Fruit fly (Drosophila melanogaster): ENCODE measurements around the gene CG33296.
A peak's percentile ranks its signal among the peaks of the same experiment; 100 is the strongest.

CG33296 gene

dm6 chr2L:7702383-7703188, 13.9 kb downstream of the CG33296 start, which contains the start of gene Tep3 (continued):
- TF ChIP-seq oc (tag; optimal IDR thresholded peaks at IDR 0.05) = peak; percentile 50
- TF ChIP-seq mam (GFP tag; optimal IDR thresholded peaks at IDR 0.05) = peak; percentile 56
- TF ChIP-seq gsb (GFP tag; IDR thresholded peaks at IDR 0.05) = no peak
- TF ChIP-seq NfI (GFP tag; optimal IDR thresholded peaks at IDR 0.05) = peak; percentile 9
- no peak for TF ChIP-seq CG3726 (GFP tag; IDR thresholded peaks at IDR 0.05)
- 0 out of 2 replicates have a peak, but pooled peaks have one; percentile 19 for TF ChIP-seq CG3847 (GFP tag; IDR thresholded peaks at IDR 0.05)
- TF ChIP-seq unpg (GFP tag; optimal IDR thresholded peaks at IDR 0.05) = peak; percentile 14
- TF ChIP-seq Atf6 (GFP tag; IDR thresholded peaks at IDR 0.05) = no peak
- TF ChIP-seq CG8290 (GFP tag; optimal IDR thresholded peaks at IDR 0.05) = no peak
- TF ChIP-seq CG8290 (tag; optimal IDR thresholded peaks at IDR 0.05) = peak in 1 of 2 experiments; percentile 55
- no peak for TF ChIP-seq B-H1 (GFP tag; IDR thresholded peaks at IDR 0.05)
- TF ChIP-seq caup (GFP tag; optimal IDR thresholded peaks at IDR 0.05; ENCODE audit: severe bottlenecking) = peak; percentile 15
- peak; percentile 71 for TF ChIP-seq sr (GFP tag; IDR thresholded peaks at IDR 0.05)
- no peak for TF ChIP-seq shn (GFP tag; optimal IDR thresholded peaks at IDR 0.05)
- peak; percentile 27 for TF ChIP-seq pho (GFP tag; optimal IDR thresholded peaks at IDR 0.05)
- TF ChIP-seq bab2 (GFP tag; optimal IDR thresholded peaks at IDR 0.05) = peak; percentile 24
- peak; percentile 24; the same call in 1 of the 3 replicates for TF ChIP-seq CG2199 (GFP tag; IDR thresholded peaks at IDR 0.05)
- TF ChIP-seq knrl (GFP tag; IDR thresholded peaks at IDR 0.05; ENCODE audit: partially characterized antibody) = no peak; the same call in 2 of the 3 replicates
- TF ChIP-seq tap (tag; optimal IDR thresholded peaks at IDR 0.05) = no peak
- TF ChIP-seq row (GFP tag; IDR thresholded peaks at IDR 0.05) = peak; percentile 38; the same call in 1 of the 3 replicates
- TF ChIP-seq CG7786 (GFP tag; optimal IDR thresholded peaks at IDR 0.05) = peak; percentile 22
- TF ChIP-seq ind (GFP tag; optimal IDR thresholded peaks at IDR 0.05) = peak; percentile 24
- peak; percentile 17 for TF ChIP-seq Ets97D (GFP tag; optimal IDR thresholded peaks at IDR 0.05)
- TF ChIP-seq so (GFP tag; IDR thresholded peaks at IDR 0.05) = 0 out of 3 replicates have a peak, but pooled peaks have one; percentile 9
- TF ChIP-seq tio (GFP tag; optimal IDR thresholded peaks at IDR 0.05) = peak; percentile 18
- peak; percentile 35; the same call in 1 of the 3 replicates for TF ChIP-seq ci (GFP tag; IDR thresholded peaks at IDR 0.05)
- TF ChIP-seq CG9932 (GFP tag; IDR thresholded peaks at IDR 0.05) = peak; percentile 62
- TF ChIP-seq Sox102F (GFP tag; optimal IDR thresholded peaks at IDR 0.05) = peak; percentile 56
- TF ChIP-seq pzg (GFP tag; optimal IDR thresholded peaks at IDR 0.05) = peak; percentile 8
- TF ChIP-seq CG2120 (GFP tag; optimal IDR thresholded peaks at IDR 0.05) = peak; percentile 74
- TF ChIP-seq CG3163 (GFP tag; optimal IDR thresholded peaks at IDR 0.05) = no peak
- TF ChIP-seq nau (GFP tag; optimal IDR thresholded peaks at IDR 0.05) = no peak
- no peak for TF ChIP-seq insv (GFP tag; optimal IDR thresholded peaks at IDR 0.05)
- peak; percentile 24 for TF ChIP-seq Meics (GFP tag; optimal IDR thresholded peaks at IDR 0.05)
- 0 out of 3 replicates have a peak, but pooled peaks have one; percentile 29 for TF ChIP-seq Aef1 (GFP tag; IDR thresholded peaks at IDR 0.05)
- no peak for TF ChIP-seq lola (GFP tag; optimal IDR thresholded peaks at IDR 0.05)
- TF ChIP-seq CG17912 (GFP tag; optimal IDR thresholded peaks at IDR 0.05) = no peak
- TF ChIP-seq jumu (GFP tag; optimal IDR thresholded peaks at IDR 0.05) = no peak
- TF ChIP-seq yki (optimal IDR thresholded peaks at IDR 0.05) = no peak
- TF ChIP-seq Side (GFP tag; optimal IDR thresholded peaks at IDR 0.05) = peak; percentile 4
- peak; percentile 25 for TF ChIP-seq Deaf1 (tag; optimal IDR thresholded peaks at IDR 0.05)
- peak; percentile 80 for TF ChIP-seq sens (GFP tag)
- peak; percentile 28 for TF ChIP-seq Xbp1 (GFP tag; optimal IDR thresholded peaks at IDR 0.05)
- TF ChIP-seq Mrtf (GFP tag; IDR thresholded peaks at IDR 0.05) = no peak
- TF ChIP-seq zfh2 (GFP tag; optimal IDR thresholded peaks at IDR 0.05) = peak; percentile 15
- TF ChIP-seq Dbx (GFP tag; IDR thresholded peaks at IDR 0.05) = peak; percentile 59; the same call in 2 of the 3 replicates
- TF ChIP-seq CG8281 (tag; optimal IDR thresholded peaks at IDR 0.05) = peak; percentile 54
- TF ChIP-seq CHES-1-like (GFP tag; optimal IDR thresholded peaks at IDR 0.05) = peak; percentile 32
- peak; percentile 23 for TF ChIP-seq CrebB (tag; optimal IDR thresholded peaks at IDR 0.05)
- TF ChIP-seq p53 (GFP tag; optimal IDR thresholded peaks at IDR 0.05) = no peak
